Fruit fly (Drosophila melanogaster): ENCODE results near the gene CG11596.

The CG11596 gene

dm6 chrX:1907727-1908264 lies 19.7 kb upstream of the CG11596 start, which contains the start of gene mip130:
Gene mip130 (plus strand): TSS chrX:1908239.
- TF ChIP-seq EcR (GFP tag; optimal IDR thresholded peaks at IDR 0.05) (no peak), pan (optimal IDR thresholded peaks at IDR 0.05) (no peak), CG8478 (optimal IDR thresholded peaks at IDR 0.05) (no peak), Dll (optimal IDR thresholded peaks at IDR 0.05) (no peak), usp (GFP tag; optimal IDR thresholded peaks at IDR 0.05) (no peak), psq (optimal IDR thresholded peaks at IDR 0.05) (no peak)

dm6 chrX:1908757-1909156 lies 18.7 kb upstream of the CG11596 start, which contains the start of the genes Edem1 and Rbcn-3B:
Gene Edem1 (minus strand): TSS chrX:1908827.
Gene Rbcn-3B (plus strand): TSS chrX:1908920.
- TF ChIP-seq psq (optimal IDR thresholded peaks at IDR 0.05) (no peak), EcR (GFP tag; optimal IDR thresholded peaks at IDR 0.05) (no peak), CG8478 (optimal IDR thresholded peaks at IDR 0.05) (no peak), usp (GFP tag; optimal IDR thresholded peaks at IDR 0.05) (no peak), Dll (optimal IDR thresholded peaks at IDR 0.05) (no peak), pan (optimal IDR thresholded peaks at IDR 0.05) (no peak)

- no peak for TF ChIP-seq usp (GFP tag; optimal IDR thresholded peaks at IDR 0.05)
- TF ChIP-seq psq (optimal IDR thresholded peaks at IDR 0.05) = no peak
- no peak for TF ChIP-seq EcR (GFP tag; optimal IDR thresholded peaks at IDR 0.05)
- TF ChIP-seq pan (optimal IDR thresholded peaks at IDR 0.05) = no peak
- TF ChIP-seq CG8478 (optimal IDR thresholded peaks at IDR 0.05) = no peak
- no peak for TF ChIP-seq Dll (optimal IDR thresholded peaks at IDR 0.05)
These were observed 17.9 kb upstream of the CG11596 start for dm6 chrX:1909533-1909932.

- TF ChIP-seq Dll (optimal IDR thresholded peaks at IDR 0.05) = peak; percentile 26
- TF ChIP-seq CG8478 (optimal IDR thresholded peaks at IDR 0.05) = no peak
These were observed 4.5 kb upstream of the CG11596 start, which contains the start of the genes eIF2Bepsilon and Ocrl for dm6 chrX:1922765-1923501. Gene eIF2Bepsilon (minus strand): TSS chrX:1922874. Gene Ocrl (plus strand): TSS chrX:1922981.

- TF ChIP-seq CG8478 (optimal IDR thresholded peaks at IDR 0.05) (no peak), usp (GFP tag; optimal IDR thresholded peaks at IDR 0.05) (no peak), psq (optimal IDR thresholded peaks at IDR 0.05) (no peak), Dll (optimal IDR thresholded peaks at IDR 0.05) (no peak), pan (optimal IDR thresholded peaks at IDR 0.05) (no peak), EcR (GFP tag; optimal IDR thresholded peaks at IDR 0.05) (no peak)
These were observed 12.5 kb downstream of the CG11596 start, which contains the start of the genes CG3857 and CG3587 for dm6 chrX:1940020-1940419. Gene CG3857 (minus strand): TSS chrX:1940040. Gene CG3587 (plus strand): TSS chrX:1940307.

dm6 chrX:1941669-1942092 lies 14.2 kb downstream of the CG11596 start, which contains the start of gene Hr4:
Gene Hr4 (plus strand): TSS chrX:1941940.
- TF ChIP-seq psq (optimal IDR thresholded peaks at IDR 0.05) (no peak), pan (optimal IDR thresholded peaks at IDR 0.05) (no peak), Dll (optimal IDR thresholded peaks at IDR 0.05) (peak; percentile 24), CG8478 (optimal IDR thresholded peaks at IDR 0.05) (no peak), usp (GFP tag; optimal IDR thresholded peaks at IDR 0.05) (no peak), EcR (GFP tag; optimal IDR thresholded peaks at IDR 0.05) (peak; percentile 53 to 92)

- TF ChIP-seq EcR (GFP tag; optimal IDR thresholded peaks at IDR 0.05) (peak; percentile 89 to 94), Dll (optimal IDR thresholded peaks at IDR 0.05) (peak; percentile 69), pan (optimal IDR thresholded peaks at IDR 0.05) (no peak), psq (optimal IDR thresholded peaks at IDR 0.05) (no peak), CG8478 (optimal IDR thresholded peaks at IDR 0.05) (peak; percentile 2), usp (GFP tag; optimal IDR thresholded peaks at IDR 0.05) (no peak)
These were observed 16.1 kb downstream of the CG11596 start for dm6 chrX:1943337-1944244.

dm6 chrX:1944245-1945114 lies 17.0 kb downstream of the CG11596 start:
- TF ChIP-seq EcR (GFP tag; optimal IDR thresholded peaks at IDR 0.05) (peak; percentile 53 to 70), CG8478 (optimal IDR thresholded peaks at IDR 0.05) (no peak)

- TF ChIP-seq Dll (optimal IDR thresholded peaks at IDR 0.05) (no peak), EcR (GFP tag; optimal IDR thresholded peaks at IDR 0.05) (peak; percentile 83 to 88)
These were observed 17.8 kb downstream of the CG11596 start for dm6 chrX:1945241-1945640.

dm6 chrX:1947178-1947872 lies 19.8 kb downstream of the CG11596 start:
- TF ChIP-seq usp (GFP tag; optimal IDR thresholded peaks at IDR 0.05) (no peak), CG8478 (optimal IDR thresholded peaks at IDR 0.05) (no peak), psq (optimal IDR thresholded peaks at IDR 0.05) (no peak), Dll (optimal IDR thresholded peaks at IDR 0.05) (no peak), EcR (GFP tag; optimal IDR thresholded peaks at IDR 0.05) (peak; percentile 73 to 93)

Measured in whole organism.